Fruit fly (Drosophila melanogaster) S2 (cell line): ENCODE measurements around the gene yellow-k.
A peak's percentile ranks its signal among the peaks of the same experiment; 100 is the strongest.

Experiments used
- CG8478 ChIP-seq: fragments of >200 bp; optimal IDR thresholded peaks from 2 replicates; lab custom pipeline; 2018
- CTCF ChIP-seq, 2 experiments: fragments of >200 bp; optimal IDR thresholded peaks; 2 replicates each; lab custom pipeline; 2018

DNA sequence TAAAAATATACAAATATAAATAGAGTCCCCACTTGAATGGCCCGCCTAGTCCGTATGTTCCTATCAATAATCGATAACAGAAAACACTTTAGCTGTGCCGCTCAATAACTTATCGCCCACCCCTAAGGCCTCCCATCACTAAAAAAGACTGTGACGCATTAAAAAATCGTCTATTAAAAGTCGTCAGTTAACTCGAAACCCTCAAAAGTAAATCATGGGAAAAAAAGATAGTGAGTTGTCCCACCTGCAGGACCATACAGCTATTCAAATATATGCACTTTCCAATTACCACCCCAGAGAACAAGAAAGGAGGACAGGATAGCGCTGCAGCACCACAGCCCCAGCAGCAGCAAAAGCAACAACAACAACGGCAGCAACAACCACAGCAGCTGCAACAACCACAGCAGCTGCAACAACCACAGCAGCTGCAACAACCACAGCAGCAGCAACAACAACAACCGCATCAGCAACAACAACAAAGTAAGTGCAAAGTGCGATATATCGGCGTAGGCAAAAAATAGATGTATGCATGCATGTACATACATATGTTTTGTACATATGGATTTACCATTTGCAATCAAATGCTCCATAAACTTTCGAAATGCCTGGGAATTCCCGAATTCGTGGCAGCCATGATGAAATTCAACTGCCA is 33.7 kb downstream of the yellow-k start, which contains the start of gene AGO2:
- no peak for TF ChIP-seq CG8478
- TF ChIP-seq CTCF (optimal IDR thresholded peaks at IDR 0.05; lab: Kevin White, UChicago): peak; percentile 54 to 67
